Fruit fly (Drosophila melanogaster) whole organism: ENCODE measurements around the gene Rtnl2.
A peak's percentile ranks its signal among the peaks of the same experiment; 100 is the strongest.

Experiments
- pan ChIP-seq: fragments of >200 bp; optimal IDR thresholded peaks from 2 replicates; lab custom pipeline; 2017
- psq ChIP-seq: fragments of >200 bp; optimal IDR thresholded peaks from 2 replicates; lab custom pipeline; 2017

DNA sequence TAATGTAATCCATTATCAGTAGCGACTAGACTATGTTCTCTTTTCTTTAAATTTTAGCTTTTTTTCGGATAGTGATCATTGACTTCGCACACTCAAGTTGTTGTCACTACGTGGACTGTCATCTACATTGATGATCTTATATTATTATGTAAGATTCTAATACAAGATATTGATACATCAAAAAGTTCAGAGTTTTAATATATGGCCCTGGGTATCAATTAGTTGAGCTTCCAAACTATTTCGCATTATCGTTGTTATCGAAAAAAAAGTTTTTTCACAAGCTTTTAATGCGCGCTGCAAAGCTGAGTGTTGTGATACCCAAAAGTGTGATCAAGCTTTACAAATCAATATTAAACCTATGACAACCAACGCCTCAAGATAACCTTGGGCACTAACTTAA, 37.9 kb downstream of the Rtnl2 start:
- TF ChIP-seq psq (lab: Kevin White, UChicago): no peak
- peak; percentile 9 for TF ChIP-seq pan (lab: Kevin White, UChicago)
